Worm (Caenorhabditis elegans): ENCODE data around the gene F14D2.14.

DNA sequence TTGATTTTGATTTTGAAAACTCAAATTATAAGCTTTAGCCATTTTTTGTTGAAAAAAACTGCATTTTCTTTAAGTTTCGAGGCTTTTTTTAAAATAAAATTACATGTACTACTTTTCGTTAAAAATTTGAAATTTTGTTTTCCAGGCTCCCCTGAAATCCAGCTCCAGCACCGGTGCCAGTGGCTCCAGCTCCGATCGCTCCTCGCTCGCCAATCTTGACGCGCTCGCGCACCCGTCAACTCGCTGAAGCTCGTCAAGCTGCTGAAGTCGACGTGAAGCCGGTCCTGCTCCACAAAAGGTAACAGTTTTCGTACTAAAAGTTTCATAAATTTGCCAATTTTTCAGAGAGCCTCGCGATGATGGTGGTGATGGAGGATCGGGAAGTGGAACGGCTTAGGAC, 7.0 kb downstream of the F14D2.14 start:
- TF ChIP-seq nhr-77 (tag; optimal IDR thresholded peaks at IDR 0.05): no peak
- no peak for TF ChIP-seq lir-3 (tag; optimal IDR thresholded peaks at IDR 0.05; ENCODE audit: poor library complexity)
- no peak for TF ChIP-seq elt-3 (tag; optimal IDR thresholded peaks at IDR 0.05)
- TF ChIP-seq C04F5.9 (tag; optimal IDR thresholded peaks at IDR 0.05): no peak
- no peak for TF ChIP-seq dpl-1 (GFP tag; optimal IDR thresholded peaks at IDR 0.05)
